Worm (Caenorhabditis elegans): ENCODE measurements around the gene mtr-4.

ce11 chrIV:9869344-9869743 lies 43.9 kb downstream of the mtr-4 start:
- TF ChIP-seq hnd-1 (tag; optimal IDR thresholded peaks at IDR 0.05), result no peak
- TF ChIP-seq aly-1 (tag; optimal IDR thresholded peaks at IDR 0.05), result no peak
